Fruit fly (Drosophila melanogaster): Measurements from ENCODE around the gene qua.
A peak's percentile ranks its signal among the peaks of the same experiment; 100 is the strongest.

The qua gene

dm6 chr2L:17480943-17481580 lies 15.9 kb downstream of the qua start, which contains the start of the genes fws and Lamtor3:
fws (minus strand) TSS chr2L:17481029.
Lamtor3 (plus strand) TSS chr2L:17481231.
- TF ChIP-seq CG8478 (optimal IDR thresholded peaks at IDR 0.05) (no peak), CTCF (optimal IDR thresholded peaks at IDR 0.05) (no peak)

DNA sequence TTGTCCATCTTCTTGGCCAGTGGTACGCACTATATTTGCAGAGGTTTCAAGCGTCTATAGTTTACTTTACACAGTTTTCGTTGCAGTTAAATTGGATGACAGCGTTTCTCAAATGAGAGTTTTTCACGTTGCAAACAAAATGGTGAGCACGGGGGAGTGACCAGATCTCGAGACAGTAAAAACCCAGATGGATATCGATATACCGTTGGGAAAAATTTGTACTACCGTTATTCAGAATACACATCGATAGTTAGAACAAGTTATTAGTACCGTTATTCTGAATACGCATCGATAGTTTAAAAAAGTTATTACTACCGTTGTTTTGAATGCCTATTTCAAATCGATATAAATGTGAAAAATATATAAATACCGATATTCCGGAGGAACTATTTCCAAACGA lies 19.3 kb downstream of the qua start, which contains the start of gene cass:
TSS of gene cass (minus strand) at position 179 of the 400 bp plus-strand sequence.
- TF ChIP-seq CTCF (optimal IDR thresholded peaks at IDR 0.05) (peak in 1 of 2 experiments; percentile 28), CG8478 (optimal IDR thresholded peaks at IDR 0.05) (no peak)

DNA sequence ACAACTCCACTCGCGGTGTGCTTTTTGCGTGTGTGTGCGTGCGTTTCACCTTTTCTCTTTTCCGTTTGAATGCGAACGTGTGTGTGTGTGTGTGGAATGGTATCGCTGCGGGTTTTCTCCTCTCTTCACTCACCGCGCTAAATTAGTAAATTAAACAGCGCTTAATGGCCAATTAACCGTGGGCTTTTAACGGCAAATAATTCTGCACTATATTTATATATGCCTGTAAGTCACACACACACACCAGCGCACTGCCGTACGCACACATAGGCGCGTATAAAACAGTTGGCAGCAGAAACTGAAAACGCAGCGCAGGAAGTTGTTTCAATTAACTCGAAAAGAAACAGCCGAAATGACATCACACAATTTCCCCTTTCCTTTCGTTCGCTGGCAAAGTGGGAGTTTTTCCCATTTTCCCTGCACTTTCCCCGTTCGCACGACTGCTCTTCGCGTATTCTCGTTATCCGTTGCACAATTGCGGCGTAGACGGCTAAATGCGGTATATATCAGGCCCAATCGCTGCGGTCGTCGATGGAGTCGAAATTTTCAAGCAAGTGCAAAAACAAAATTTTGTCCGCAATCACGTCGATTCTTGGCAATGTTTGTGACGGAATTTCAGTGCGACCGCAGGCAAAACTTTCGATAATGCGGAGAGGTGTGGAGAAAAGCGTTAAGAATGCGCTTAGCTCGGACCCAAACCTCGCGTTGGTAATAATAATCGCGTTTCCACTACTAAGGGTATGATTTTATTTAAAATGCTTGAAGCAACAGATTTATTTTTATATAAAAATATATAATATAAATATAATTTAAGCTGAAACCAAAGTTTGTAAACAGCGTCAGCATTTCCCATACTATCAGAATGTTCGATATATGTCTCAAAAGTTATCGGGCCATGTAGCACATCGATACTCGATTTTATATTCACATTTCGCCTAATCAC lies 24.2 kb downstream of the qua start, which contains the start of gene BicD:
TSS of gene BicD (minus strand) at position 634 of the 943 bp plus-strand sequence.
- TF ChIP-seq CTCF (optimal IDR thresholded peaks at IDR 0.05) (no peak), CG8478 (optimal IDR thresholded peaks at IDR 0.05) (no peak)

- no peak for TF ChIP-seq CG8478 (optimal IDR thresholded peaks at IDR 0.05)
- TF ChIP-seq CTCF (optimal IDR thresholded peaks at IDR 0.05): no peak
Measured at dm6 chr2L:17471524-17471923, 25.5 kb downstream of the qua start, which contains the start of gene Sgt. Sgt (plus strand) TSS chr2L:17471603.

- TF ChIP-seq CG8478 (optimal IDR thresholded peaks at IDR 0.05) (no peak), CTCF (optimal IDR thresholded peaks at IDR 0.05) (no peak)
Measured at dm6 chr2L:17470630-17471029, 26.4 kb downstream of the qua start.

dm6 chr2L:17466950-17467349 lies 30.1 kb downstream of the qua start:
- no peak for TF ChIP-seq CTCF (optimal IDR thresholded peaks at IDR 0.05)
- TF ChIP-seq CG8478 (optimal IDR thresholded peaks at IDR 0.05): no peak

DNA sequence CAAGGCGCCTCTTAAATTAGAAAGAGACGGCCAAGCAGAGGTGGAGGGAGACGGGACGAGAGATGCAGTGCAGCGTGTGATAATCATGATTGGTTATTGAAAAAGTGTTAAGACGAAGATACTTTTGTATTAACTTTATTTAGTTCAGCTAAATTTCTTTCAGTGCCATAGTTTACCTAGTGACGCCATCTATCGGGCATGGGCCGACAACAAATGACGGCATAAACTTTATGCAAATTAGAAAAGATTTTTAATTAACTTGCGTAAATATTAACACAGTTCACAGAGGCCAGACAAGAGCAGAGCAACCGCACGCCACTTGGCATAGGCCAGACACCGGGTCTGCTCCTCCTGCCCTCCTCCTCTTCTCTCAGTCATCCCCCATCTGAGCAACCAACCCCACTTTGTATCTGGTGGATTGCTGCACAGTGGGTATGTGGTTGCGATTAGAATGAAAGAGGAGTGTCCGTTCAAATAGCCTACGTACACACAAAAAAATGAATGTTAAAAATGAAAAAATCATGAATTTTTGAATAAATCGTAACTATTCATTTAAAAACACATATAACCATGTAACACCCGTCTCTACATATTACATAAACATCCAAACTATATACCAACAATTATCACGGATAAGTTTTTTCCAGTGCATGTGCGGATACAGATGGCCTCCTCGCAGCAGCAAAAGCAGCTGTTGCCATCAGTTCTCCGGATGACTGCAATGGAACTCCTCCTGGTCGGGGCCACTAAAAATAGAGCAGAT lies 30.9 kb downstream of the qua start:
- TF ChIP-seq CTCF (optimal IDR thresholded peaks at IDR 0.05): peak; percentile 48 to 54
- no peak for TF ChIP-seq CG8478 (optimal IDR thresholded peaks at IDR 0.05)

DNA sequence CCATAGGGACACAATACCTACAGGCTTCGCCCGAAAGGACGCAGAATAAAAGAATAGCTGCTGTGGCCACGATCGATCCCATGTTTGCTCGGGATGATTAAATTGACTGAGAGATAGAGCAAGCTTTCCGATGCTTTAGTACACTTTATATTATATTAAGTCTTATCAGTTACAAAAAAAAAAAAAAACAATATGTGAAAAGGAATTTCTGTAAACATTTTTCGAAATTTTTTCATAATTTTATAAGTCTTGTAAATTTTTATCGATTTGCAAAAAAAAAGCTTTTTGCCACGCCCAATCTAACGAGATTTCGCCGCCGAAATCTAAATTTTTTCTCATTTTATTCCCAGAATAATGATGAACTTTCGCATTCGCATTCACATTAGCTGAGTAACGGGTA lies 39.1 kb downstream of the qua start, which contains the start of gene CG18563:
TSS of gene CG18563 (minus strand) at position 101 of the 400 bp plus-strand sequence.
- TF ChIP-seq CTCF (optimal IDR thresholded peaks at IDR 0.05) (no peak), CG8478 (optimal IDR thresholded peaks at IDR 0.05) (no peak)

DNA sequence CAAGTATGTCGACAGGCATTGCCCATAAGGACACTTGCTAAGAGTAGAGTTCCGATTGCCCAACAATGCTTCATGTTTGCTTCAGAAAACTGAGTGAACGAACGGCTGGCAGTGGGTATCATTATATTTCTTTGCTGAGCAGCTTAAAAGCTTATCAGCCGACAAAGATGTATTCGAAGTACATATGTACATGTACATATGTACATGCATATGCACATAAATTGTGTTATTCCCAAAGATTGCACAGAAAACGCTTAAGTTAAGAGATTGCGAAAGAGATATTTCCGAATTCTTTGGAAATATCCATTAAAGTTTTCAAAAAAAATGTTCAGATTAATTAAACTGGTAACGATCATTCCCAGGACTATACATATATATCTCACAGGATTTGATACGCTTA lies 41.2 kb downstream of the qua start, which contains the start of gene SPH93:
TSS of gene SPH93 (minus strand) at position 101 of the 400 bp plus-strand sequence.
- TF ChIP-seq CTCF (optimal IDR thresholded peaks at IDR 0.05) (no peak), CG8478 (optimal IDR thresholded peaks at IDR 0.05) (no peak)

DNA sequence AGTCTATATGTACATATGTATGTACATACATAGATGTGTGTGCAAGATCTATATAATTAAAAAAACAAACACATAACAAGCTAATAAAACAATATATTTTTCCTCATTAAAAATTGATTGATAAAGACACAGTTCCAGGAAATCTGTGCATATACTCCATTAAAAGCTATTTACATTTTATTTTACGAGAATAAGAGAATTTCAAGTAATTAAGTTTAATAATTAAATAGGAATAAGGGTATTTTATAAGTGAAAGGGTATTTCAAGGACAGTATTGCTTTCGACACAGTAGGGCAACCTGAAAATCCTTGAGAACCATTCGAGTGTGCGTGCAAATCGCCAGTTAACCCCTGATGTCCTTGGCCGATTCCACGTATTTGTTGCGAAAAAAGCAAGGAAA lies 44.4 kb downstream of the qua start, which contains the start of gene CG5050:
TSS of gene CG5050 (plus strand) at position 301 of the 400 bp plus-strand sequence.
- TF ChIP-seq CTCF (optimal IDR thresholded peaks at IDR 0.05) (no peak), CG8478 (optimal IDR thresholded peaks at IDR 0.05) (no peak)

- no peak for TF ChIP-seq CTCF (optimal IDR thresholded peaks at IDR 0.05)
Measured at dm6 chr2L:17452084-17452483, 44.9 kb downstream of the qua start.

dm6 chr2L:17450505-17451415 lies 46.2 kb downstream of the qua start:
- no peak for TF ChIP-seq CTCF (optimal IDR thresholded peaks at IDR 0.05)
- TF ChIP-seq CG8478 (optimal IDR thresholded peaks at IDR 0.05): no peak

dm6 chr2L:17449608-17450504 lies 47.2 kb downstream of the qua start, which contains the start of gene dl:
dl (minus strand) TSS chr2L:17450364.
- TF ChIP-seq CTCF (optimal IDR thresholded peaks at IDR 0.05): no peak

Data from S2 (cell line).